Worm (Caenorhabditis elegans): Measurements from ENCODE around the gene F58G1.7.

ce11 chrII:12944587-12945126 is 3.4 kb downstream of the F58G1.7 start:
- TF ChIP-seq klf-2 (GFP tag; conservative IDR thresholded peaks at IDR 0.05) (0 out of 2 replicates have a peak, but pooled peaks have one; percentile 56), ztf-23 (GFP tag; IDR thresholded peaks at IDR 0.05) (0 out of 2 replicates have a peak, but pooled peaks have one; percentile 37), flt-1 (GFP tag; IDR thresholded peaks at IDR 0.05) (peak; percentile 88), cog-1 (tag; optimal IDR thresholded peaks at IDR 0.05) (peak; percentile 52), T22C8.4 (GFP tag; IDR thresholded peaks at IDR 0.05) (no peak; the same call in 1 of the 2 replicates)
